Worm (Caenorhabditis elegans) whole organism, young adult: ENCODE measurements around the gene Y39B6A.34.

ENCODE experiments used
- F10E7.11 ChIP-seq: sonication (generic microtip); optimal IDR thresholded peaks from 2 replicates; lab custom pipeline; 2017; ENCODE audit warnings: mild to moderate bottlenecking, missing genetic modification characterization, moderate library complexity, missing compliant biosample characterization
- F37B4.10 ChIP-seq: fragments of 200-800 bp; sonication (Bioruptor generic); IDR thresholded peaks from 2 replicates; pipeline ENCODE4 v1.3.6; 2022; ENCODE audit warnings: missing genetic modification characterization, missing compliant biosample characterization
- F39B2.1 ChIP-seq: fragments of 200-800 bp; sonication (Bioruptor generic); IDR thresholded peaks from 2 replicates; pipeline ENCODE4 v1.3.6; 2022; ENCODE audit warnings: missing genetic modification reagents, missing genetic modification characterization, missing compliant biosample characterization
- F55B11.4 ChIP-seq: sonication (generic microtip); optimal IDR thresholded peaks from 2 replicates; lab custom pipeline; 2016; ENCODE audit warnings: missing compliant biosample characterization, missing genetic modification characterization, borderline replicate concordance; ENCODE audit not compliant: insufficient read depth
- T07F8.4 ChIP-seq: sonication (generic microtip); optimal IDR thresholded peaks from 2 replicates; lab custom pipeline; 2016; ENCODE audit warnings: mild to moderate bottlenecking, missing genetic modification characterization, moderate library complexity, missing compliant biosample characterization
- Y53F4B.3 ChIP-seq: fragments of 200-800 bp; sonication (Bioruptor generic); IDR thresholded peaks from 2 replicates; pipeline ENCODE4 v1.3.6; 2022; ENCODE audit warnings: missing genetic modification reagents, missing genetic modification characterization, missing compliant biosample characterization
- Y56A3A.18 ChIP-seq: fragments of 200-800 bp; sonication (Bioruptor generic); IDR thresholded peaks from 2 replicates; pipeline ENCODE4 v1.3.6; 2022; ENCODE audit warnings: missing genetic modification reagents, missing genetic modification characterization, missing compliant biosample characterization
- Y79H2A.3 ChIP-seq: fragments of 200-800 bp; sonication (Bioruptor generic); conservative IDR thresholded peaks from 2 replicates; pipeline ENCODE4 v1.3.6; 2022; ENCODE audit warnings: missing genetic modification reagents, missing genetic modification characterization, missing compliant biosample characterization
- ZK185.1 ChIP-seq: sonication (generic microtip); optimal IDR thresholded peaks from 2 replicates; lab custom pipeline; 2016; ENCODE audit warnings: mild to moderate bottlenecking, missing genetic modification characterization, missing compliant biosample characterization; ENCODE audit not compliant: poor library complexity, severe bottlenecking
- ama-1 ChIP-seq, 3 experiments: fragments of 150-350 bp in 1 of 3; sonication (generic microtip) in 2 of 3; optimal IDR thresholded peaks; 2 replicates each; lab custom pipeline; 2014 to 2018; ENCODE audit warnings: missing biosample characterization in 2 of 3, missing genetic modification characterization in 2 of 3, missing genetic modification reagents in 2 of 3
- athp-1 ChIP-seq: sonication (generic microtip); optimal IDR thresholded peaks from 2 replicates; lab custom pipeline; 2017; ENCODE audit warnings: mild to moderate bottlenecking, missing genetic modification characterization, missing compliant biosample characterization
- ceh-58 ChIP-seq: fragments of 200-800 bp; sonication (Bioruptor generic); IDR thresholded peaks from 2 replicates; pipeline ENCODE4 v1.3.6; 2022; ENCODE audit warnings: missing genetic modification characterization, missing compliant biosample characterization
- ceh-91 ChIP-seq: fragments of 200-800 bp; sonication (Bioruptor generic); IDR thresholded peaks from 2 replicates; pipeline ENCODE4 v1.3.6; 2022; ENCODE audit warnings: missing genetic modification reagents, missing genetic modification characterization, missing compliant biosample characterization
- chd-7 ChIP-seq: sonication (generic microtip); optimal IDR thresholded peaks from 2 replicates; lab custom pipeline; 2016; ENCODE audit warnings: mild to moderate bottlenecking, missing genetic modification characterization, moderate library complexity, missing compliant biosample characterization
- die-1 ChIP-seq: sonication (generic microtip); optimal IDR thresholded peaks from 2 replicates; lab custom pipeline; 2016; ENCODE audit warnings: missing genotype, mild to moderate bottlenecking, missing genetic modification characterization, missing compliant biosample characterization
- dox-1 ChIP-seq: fragments of 200-800 bp; sonication (Bioruptor generic); IDR thresholded peaks from 2 replicates; pipeline ENCODE4 v1.3.6; 2022; ENCODE audit warnings: missing genetic modification reagents, missing genetic modification characterization, missing compliant biosample characterization
- dpl-1 ChIP-seq: fragments of 150-350 bp; optimal IDR thresholded peaks from 2 replicates; lab custom pipeline; 2014; ENCODE audit warnings: missing biosample characterization, missing genetic modification reagents, missing genetic modification characterization
- efl-1 ChIP-seq: fragments of 150-350 bp; optimal IDR thresholded peaks from 2 replicates; lab custom pipeline; 2014; ENCODE audit warnings: missing biosample characterization, missing genetic modification reagents, missing genetic modification characterization
- ekl-4 ChIP-seq: fragments of 200-800 bp; sonication (Bioruptor generic); IDR thresholded peaks from 2 replicates; pipeline ENCODE4 v1.3.6; 2022; ENCODE audit warnings: missing genetic modification reagents, missing genetic modification characterization, missing compliant biosample characterization
- fkh-3 ChIP-seq: sonication (generic microtip); optimal IDR thresholded peaks from 2 replicates; lab custom pipeline; 2016; ENCODE audit warnings: mild to moderate bottlenecking, missing genetic modification characterization, missing compliant biosample characterization
- gei-17 ChIP-seq: fragments of 200-800 bp; sonication (Bioruptor generic); optimal IDR thresholded peaks from 2 replicates; lab custom pipeline; 2018; ENCODE audit warnings: mild to moderate bottlenecking, missing genetic modification characterization, missing compliant biosample characterization
- hlh-12 ChIP-seq: sonication (generic microtip); optimal IDR thresholded peaks from 2 replicates; lab custom pipeline; 2016; ENCODE audit warnings: missing genetic modification characterization, missing compliant biosample characterization
- hlh-26 ChIP-seq: fragments of 200-800 bp; sonication (Bioruptor generic); conservative IDR thresholded peaks from 2 replicates; pipeline ENCODE4 v1.3.6; 2022; ENCODE audit warnings: missing genetic modification reagents, missing genetic modification characterization, missing compliant biosample characterization
- hmg-1.2 ChIP-seq: fragments of 200-800 bp; sonication (Bioruptor generic); IDR thresholded peaks from 2 replicates; pipeline ENCODE4 v1.3.6; 2022; ENCODE audit warnings: missing genetic modification reagents, missing genetic modification characterization, missing compliant biosample characterization
- let-526 ChIP-seq: fragments of 200-800 bp; sonication (Bioruptor generic); IDR thresholded peaks from 2 replicates; pipeline ENCODE4 v1.3.6; 2022; ENCODE audit warnings: missing genetic modification reagents, missing genetic modification characterization, missing compliant biosample characterization
- lir-1 ChIP-seq: fragments of 200-800 bp; sonication (Bioruptor generic); conservative IDR thresholded peaks from 2 replicates; pipeline ENCODE4 v1.3.6; 2022; ENCODE audit warnings: missing genetic modification reagents, missing genetic modification characterization, missing compliant biosample characterization
- madf-10 ChIP-seq: sonication (generic microtip); optimal IDR thresholded peaks from 2 replicates; lab custom pipeline; 2016; ENCODE audit warnings: mild to moderate bottlenecking, missing genetic modification characterization, missing compliant biosample characterization
- mes-4 ChIP-seq: sonication (generic microtip); optimal IDR thresholded peaks from 2 replicates; lab custom pipeline; 2016; ENCODE audit warnings: missing genotype, missing genetic modification characterization, missing compliant biosample characterization
- nhr-179 ChIP-seq: sonication (generic microtip); optimal IDR thresholded peaks from 2 replicates; lab custom pipeline; 2016; ENCODE audit warnings: mild to moderate bottlenecking, missing genetic modification characterization, missing compliant biosample characterization
- nhr-80 ChIP-seq: sonication (generic microtip); optimal IDR thresholded peaks from 2 replicates; lab custom pipeline; 2016; ENCODE audit warnings: missing genetic modification characterization, missing compliant biosample characterization
- nhr-90 ChIP-seq: sonication (generic microtip); optimal IDR thresholded peaks from 2 replicates; lab custom pipeline; 2016; ENCODE audit warnings: missing genotype, mild to moderate bottlenecking, missing genetic modification characterization, missing compliant biosample characterization
- rcor-1 ChIP-seq: fragments of 200-800 bp; sonication (Bioruptor generic); IDR thresholded peaks from 2 replicates; pipeline ENCODE4 v1.3.6; 2022; ENCODE audit warnings: missing genetic modification reagents, missing genetic modification characterization, missing compliant biosample characterization
- rpc-1 ChIP-seq, 2 experiments: fragments of 150-350 bp in 1 of 2; sonication (generic microtip) in 1 of 2; optimal IDR thresholded peaks; 2 replicates each; lab custom pipeline; 2014 to 2018; ENCODE audit warnings: missing biosample characterization in 1 of 2, missing genetic modification characterization in 1 of 2, missing genetic modification reagents in 1 of 2, missing genotype in 1 of 2
- snpc-3.4 ChIP-seq: sonication (generic microtip); optimal IDR thresholded peaks from 2 replicates; lab custom pipeline; 2017; ENCODE audit warnings: missing genetic modification characterization, mild to moderate bottlenecking, missing compliant biosample characterization, antibody characterized with exemption, moderate library complexity, missing genotype, missing genetic modification reagents
- tbx-9 ChIP-seq: sonication (generic microtip); optimal IDR thresholded peaks from 2 replicates; lab custom pipeline; 2016; ENCODE audit warnings: borderline replicate concordance, missing genetic modification characterization, inconsistent platforms, missing compliant biosample characterization
- zfh-2 ChIP-seq: fragments of 200-800 bp; sonication (Bioruptor generic); conservative IDR thresholded peaks from 2 replicates; pipeline ENCODE4 v1.3.6; 2022; ENCODE audit warnings: missing genetic modification reagents, missing genetic modification characterization, missing compliant biosample characterization
- zim-3 ChIP-seq: sonication (generic microtip); optimal IDR thresholded peaks from 2 replicates; lab custom pipeline; 2017; ENCODE audit warnings: mild to moderate bottlenecking, missing genetic modification characterization, moderate library complexity, missing compliant biosample characterization
- ztf-18 ChIP-seq: sonication (generic microtip); optimal IDR thresholded peaks from 2 replicates; lab custom pipeline; 2016; ENCODE audit warnings: missing genotype, mild to moderate bottlenecking, missing genetic modification characterization, missing compliant biosample characterization
- ztf-22 ChIP-seq: fragments of 200-800 bp; sonication (Bioruptor generic); optimal IDR thresholded peaks from 2 replicates; lab custom pipeline; 2018; ENCODE audit warnings: mild to moderate bottlenecking, missing genetic modification characterization, moderate library complexity, missing compliant biosample characterization

Gene Y39B6A.34

DNA sequence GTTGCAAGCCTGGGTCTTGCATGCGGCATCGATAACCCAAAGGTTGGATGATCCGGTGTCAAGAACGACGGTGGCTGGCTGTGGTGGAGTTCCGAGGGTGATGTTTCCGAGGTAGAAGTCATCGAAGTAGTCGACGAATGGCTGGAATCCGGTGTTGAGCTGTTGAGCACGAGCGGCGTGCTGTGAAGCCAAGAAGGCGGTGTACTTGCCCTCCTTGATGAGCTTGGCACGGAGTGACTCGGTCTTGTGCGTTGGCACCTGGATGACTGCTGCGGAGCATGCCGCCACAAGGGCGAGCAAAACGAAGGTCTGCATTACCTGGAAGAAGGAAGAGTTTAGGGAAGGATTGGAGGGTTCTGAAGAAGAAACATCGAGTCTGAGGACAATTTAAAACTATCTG is 49.6 kb downstream of the Y39B6A.34 start, which contains the start of gene asp-1 (continued):
- no peak for TF ChIP-seq F55B11.4
- TF ChIP-seq F10E7.11 (tag; lab: Kevin White, UChicago), result no peak
- TF ChIP-seq efl-1, result no peak
- no peak for TF ChIP-seq dpl-1 (GFP tag; lab: Kevin White, UChicago)
- TF ChIP-seq Y53F4B.3, result no peak
- no peak for TF ChIP-seq rcor-1 (GFP tag; lab: Robert Waterston, UW)
- TF ChIP-seq rpc-1 (optimal IDR thresholded peaks at IDR 0.05; lab: Kevin White, UChicago), result no peak
- TF ChIP-seq rpc-1 (tag; optimal IDR thresholded peaks at IDR 0.05; lab: Kevin White, UChicago), result no peak
- no peak for TF ChIP-seq ztf-18 (tag; lab: Kevin White, UChicago)
- TF ChIP-seq ekl-4 (GFP tag; lab: Robert Waterston, UW), result no peak
- TF ChIP-seq nhr-179 (tag; lab: Kevin White, UChicago), result no peak
- no peak for TF ChIP-seq ceh-91 (GFP tag; lab: Robert Waterston, UW)
- TF ChIP-seq gei-17 (GFP tag; lab: Kevin White, UChicago), result no peak
- no peak for TF ChIP-seq ztf-22
- TF ChIP-seq madf-10 (tag; lab: Kevin White, UChicago), result no peak
- no peak for TF ChIP-seq ceh-58 (GFP tag; lab: Robert Waterston, UW)
- TF ChIP-seq hlh-26 (GFP tag; lab: Robert Waterston, UW), result no peak
- 0 out of 2 replicates have a peak, but pooled peaks have one; percentile 12 for TF ChIP-seq hmg-1.2 (GFP tag; lab: Robert Waterston, UW)
- TF ChIP-seq die-1, result no peak
- peak; percentile 24 for TF ChIP-seq nhr-90 (tag; lab: Kevin White, UChicago)
- TF ChIP-seq hlh-12 (tag; lab: Kevin White, UChicago), result no peak
- peak; percentile 65 for TF ChIP-seq zim-3
- no peak for TF ChIP-seq fkh-3
- TF ChIP-seq F37B4.10 (GFP tag; lab: Robert Waterston, UW), result no peak

DNA sequence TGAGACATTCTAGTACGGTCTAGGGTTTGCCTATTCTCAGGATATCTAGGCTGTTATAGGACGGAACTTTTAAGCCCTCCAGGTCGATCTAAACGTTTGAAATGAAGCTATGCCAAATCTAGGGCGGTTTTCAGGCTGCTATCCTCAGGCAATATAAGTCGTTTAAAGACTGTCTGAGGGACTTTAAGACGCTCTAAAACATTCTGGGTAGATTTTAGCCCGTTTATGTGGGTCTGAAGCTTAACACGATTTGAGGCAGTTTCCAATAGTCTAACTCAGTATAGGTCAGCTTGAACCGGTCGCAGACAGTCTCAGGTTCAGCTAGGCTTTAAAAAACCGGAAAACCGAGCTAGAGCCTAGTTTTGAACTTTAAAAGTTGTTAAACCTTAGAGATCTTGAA is 50.1 kb downstream of the Y39B6A.34 start:
- TF ChIP-seq mes-4 (tag; lab: Kevin White, UChicago) (no peak), let-526 (GFP tag; lab: Robert Waterston, UW) (no peak), rcor-1 (GFP tag; lab: Robert Waterston, UW) (no peak), Y56A3A.18 (GFP tag; lab: Robert Waterston, UW) (no peak), ZK185.1 (tag; lab: Kevin White, UChicago) (no peak), F37B4.10 (GFP tag; lab: Robert Waterston, UW) (no peak), zfh-2 (no peak), athp-1 (tag; lab: Kevin White, UChicago) (no peak), dox-1 (GFP tag; lab: Robert Waterston, UW) (no peak), tbx-9 (tag; lab: Kevin White, UChicago) (no peak), F39B2.1 (GFP tag; lab: Robert Waterston, UW) (no peak), lir-1 (GFP tag; lab: Robert Waterston, UW) (no peak), ama-1 (optimal IDR thresholded peaks at IDR 0.05; lab: Kevin White, UChicago) (no peak), ama-1 (GFP tag; optimal IDR thresholded peaks at IDR 0.05; lab: Kevin White, UChicago) (no peak), F55B11.4 (no peak), snpc-3.4 (no peak), T07F8.4 (no peak)

ce11 chrV:19051425-19051824 is 50.6 kb downstream of the Y39B6A.34 start:
- TF ChIP-seq chd-7 (tag; lab: Kevin White, UChicago), result no peak
- no peak for TF ChIP-seq rcor-1 (GFP tag; lab: Robert Waterston, UW)
- peak; percentile 81 for TF ChIP-seq nhr-80
- no peak for TF ChIP-seq Y79H2A.3 (GFP tag; lab: Robert Waterston, UW)
